Fruit fly (Drosophila melanogaster) whole organism, prepupa: ENCODE data around the gene CG14605.

ENCODE experiments used
- CG10631 ChIP-seq: fragments of 200-800 bp; sonication (Bioruptor generic); optimal IDR thresholded peaks from 2 replicates; lab custom pipeline; 2016; ENCODE audit warnings: missing biosample characterization, missing genetic modification characterization
- CG11294 ChIP-seq: fragments of 200-800 bp; sonication (Bioruptor generic); IDR thresholded peaks from 2 replicates; pipeline ENCODE4 v1.3.6; 2022; ENCODE audit warnings: missing biosample characterization, missing genetic modification characterization
- CG11762 ChIP-seq: fragments of 200-800 bp; sonication (Bioruptor generic); optimal IDR thresholded peaks from 3 replicates; lab custom pipeline; 2016; ENCODE audit warnings: missing biosample characterization, missing genetic modification characterization; ENCODE audit not compliant: insufficient read depth
- CG11902 ChIP-seq: fragments of 200-800 bp; sonication (Bioruptor generic); optimal IDR thresholded peaks from 3 replicates; lab custom pipeline; 2016; ENCODE audit warnings: missing biosample characterization, missing genetic modification characterization
- CG15336 ChIP-seq: fragments of 200-800 bp; sonication (Bioruptor generic); IDR thresholded peaks from 2 replicates; pipeline ENCODE4 v1.3.6; 2022; ENCODE audit warnings: missing biosample characterization, missing genetic modification characterization
- CG1621 ChIP-seq: fragments of 200-800 bp; sonication (Bioruptor generic); optimal IDR thresholded peaks from 3 replicates; lab custom pipeline; 2018; ENCODE audit warnings: missing biosample characterization, mild to moderate bottlenecking, missing genetic modification characterization
- CG16779 ChIP-seq: fragments of 200-800 bp; sonication (Bioruptor generic); optimal IDR thresholded peaks from 3 replicates; lab custom pipeline; 2017; ENCODE audit warnings: missing biosample characterization, mild to moderate bottlenecking, missing genetic modification characterization
- CG3032 ChIP-seq: fragments of 200-800 bp; optimal IDR thresholded peaks from 2 replicates; lab custom pipeline; 2019; ENCODE audit warnings: missing biosample characterization, mild to moderate bottlenecking, missing genetic modification characterization, moderate library complexity
- CG31627 ChIP-seq: fragments of 200-800 bp; sonication (Bioruptor generic); optimal IDR thresholded peaks from 3 replicates; lab custom pipeline; 2016; ENCODE audit warnings: missing biosample characterization, missing genetic modification characterization
- CG32006 ChIP-seq: fragments of 200-800 bp; sonication (Bioruptor generic); optimal IDR thresholded peaks from 3 replicates; lab custom pipeline; 2017; ENCODE audit warnings: missing biosample characterization, mild to moderate bottlenecking, missing genetic modification characterization
- CG34406 ChIP-seq: fragments of 200-800 bp; sonication (Bioruptor generic); optimal IDR thresholded peaks from 3 replicates; lab custom pipeline; 2016; ENCODE audit warnings: missing biosample characterization, missing genetic modification characterization
- CG3919 ChIP-seq: fragments of 200-800 bp; sonication (Bioruptor generic); optimal IDR thresholded peaks from 3 replicates; lab custom pipeline; 2016; ENCODE audit warnings: missing biosample characterization, missing genetic modification characterization
- CG6276 ChIP-seq: fragments of 200-800 bp; sonication (Bioruptor generic); optimal IDR thresholded peaks from 2 replicates; lab custom pipeline; 2017; ENCODE audit warnings: missing biosample characterization, mild to moderate bottlenecking, missing genetic modification characterization
- CG6792 ChIP-seq: fragments of 200-800 bp; sonication (Bioruptor generic); optimal IDR thresholded peaks from 3 replicates; lab custom pipeline; 2016; ENCODE audit warnings: missing biosample characterization, missing genetic modification characterization
- CG7368 ChIP-seq: fragments of 200-800 bp; sonication (Bioruptor generic); optimal IDR thresholded peaks from 3 replicates; lab custom pipeline; 2016; ENCODE audit warnings: missing biosample characterization, missing genetic modification characterization
- CG8119 ChIP-seq: fragments of 200-800 bp; sonication (Bioruptor generic); IDR thresholded peaks from 3 replicates; pipeline ENCODE4 v1.3.6; 2022; ENCODE audit warnings: missing biosample characterization, missing genetic modification characterization
- CG8319 ChIP-seq: fragments of 200-800 bp; sonication (Bioruptor generic); optimal IDR thresholded peaks from 3 replicates; lab custom pipeline; 2016; ENCODE audit warnings: missing biosample characterization, missing genetic modification characterization
- CG8632 ChIP-seq: fragments of 200-800 bp; sonication (Bioruptor generic); optimal IDR thresholded peaks from 3 replicates; lab custom pipeline; 2016; ENCODE audit warnings: missing biosample characterization, missing genetic modification characterization
- CG9139 ChIP-seq: fragments of 200-800 bp; sonication (Bioruptor generic); optimal IDR thresholded peaks from 3 replicates; lab custom pipeline; 2017; ENCODE audit warnings: missing biosample characterization, mild to moderate bottlenecking, missing genetic modification characterization
- Eip75B ChIP-seq: fragments of 200-800 bp; sonication (Bioruptor generic); optimal IDR thresholded peaks from 3 replicates; lab custom pipeline; 2016; ENCODE audit warnings: missing biosample characterization, missing genetic modification characterization
- Eip78C ChIP-seq: fragments of 200-800 bp; sonication (Bioruptor generic); peaks from one replicate; lab custom pipeline; 2016; ENCODE audit warnings: missing biosample characterization, missing genetic modification characterization
- Eip93F ChIP-seq: fragments of 200-800 bp; sonication (Bioruptor generic); optimal IDR thresholded peaks from 2 replicates; lab custom pipeline; 2016; ENCODE audit warnings: missing biosample characterization, mild to moderate bottlenecking, missing genetic modification characterization
- Ets21C ChIP-seq: fragments of 200-800 bp; sonication (Bioruptor generic); optimal IDR thresholded peaks from 3 replicates; lab custom pipeline; 2016; ENCODE audit warnings: missing biosample characterization, missing genetic modification characterization
- Ets96B ChIP-seq: fragments of 200-800 bp; optimal IDR thresholded peaks from 2 replicates; lab custom pipeline; 2019; ENCODE audit warnings: missing biosample characterization, mild to moderate bottlenecking, missing genetic modification characterization, moderate library complexity
- Hr4 ChIP-seq: fragments of 200-800 bp; sonication (Bioruptor generic); optimal IDR thresholded peaks from 3 replicates; lab custom pipeline; 2016; ENCODE audit warnings: missing biosample characterization, missing genetic modification characterization
- Lpt ChIP-seq: fragments of 200-800 bp; sonication (Bioruptor generic); optimal IDR thresholded peaks from 3 replicates; lab custom pipeline; 2016; ENCODE audit warnings: missing biosample characterization, missing genetic modification characterization
- OdsH ChIP-seq: fragments of 200-800 bp; sonication (Bioruptor generic); optimal IDR thresholded peaks from 3 replicates; lab custom pipeline; 2016; ENCODE audit warnings: missing biosample characterization, missing genetic modification characterization
- Smox ChIP-seq: fragments of 200-800 bp; sonication (Bioruptor generic); optimal IDR thresholded peaks from 3 replicates; lab custom pipeline; 2016; ENCODE audit warnings: missing biosample characterization, missing genetic modification characterization
- Sox102F ChIP-seq: fragments of 200-800 bp; sonication (Bioruptor generic); optimal IDR thresholded peaks from 2 replicates; lab custom pipeline; 2016; ENCODE audit warnings: missing biosample characterization, mild to moderate bottlenecking, missing genetic modification characterization
- Sox14 ChIP-seq: fragments of 200-800 bp; sonication (Bioruptor generic); optimal IDR thresholded peaks from 3 replicates; lab custom pipeline; 2016; ENCODE audit warnings: missing biosample characterization, missing genetic modification characterization
- achi ChIP-seq: fragments of 200-800 bp; sonication (Bioruptor generic); optimal IDR thresholded peaks from 3 replicates; lab custom pipeline; 2016; ENCODE audit warnings: missing biosample characterization, missing genetic modification characterization
- acj6 ChIP-seq: fragments of 200-800 bp; sonication (Bioruptor generic); optimal IDR thresholded peaks from 3 replicates; lab custom pipeline; 2016; ENCODE audit warnings: missing biosample characterization, missing genetic modification characterization
- cyc ChIP-seq: fragments of 200-800 bp; sonication (Bioruptor generic); optimal IDR thresholded peaks from 3 replicates; lab custom pipeline; 2016; ENCODE audit warnings: missing biosample characterization, missing genetic modification characterization
- dac ChIP-seq: fragments of 200-800 bp; sonication (Bioruptor generic); optimal IDR thresholded peaks from 2 replicates; lab custom pipeline; 2017; ENCODE audit warnings: missing biosample characterization, mild to moderate bottlenecking, missing genetic modification characterization
- fd59A ChIP-seq: fragments of 200-800 bp; sonication (Bioruptor generic); optimal IDR thresholded peaks from 2 replicates; lab custom pipeline; 2017; ENCODE audit warnings: missing biosample characterization, mild to moderate bottlenecking, missing genetic modification characterization, missing genetic modification reagents
- fd85E ChIP-seq: fragments of 200-800 bp; sonication (Bioruptor generic); optimal IDR thresholded peaks from 3 replicates; lab custom pipeline; 2016; ENCODE audit warnings: missing biosample characterization, missing genetic modification characterization
- fkh ChIP-seq: fragments of 200-800 bp; sonication (Bioruptor generic); optimal IDR thresholded peaks from 3 replicates; lab custom pipeline; 2017; ENCODE audit warnings: missing biosample characterization, mild to moderate bottlenecking, missing genetic modification characterization, moderate library complexity
- lz ChIP-seq: fragments of 200-800 bp; sonication (Bioruptor generic); optimal IDR thresholded peaks from 3 replicates; lab custom pipeline; 2016; ENCODE audit warnings: missing biosample characterization, missing genetic modification characterization
- net ChIP-seq: fragments of 200-800 bp; sonication (Bioruptor generic); optimal IDR thresholded peaks from 3 replicates; lab custom pipeline; 2016; ENCODE audit warnings: missing biosample characterization, missing genetic modification characterization
- salr ChIP-seq, 2 experiments: fragments of 200-800 bp; sonication (Bioruptor generic); optimal IDR thresholded peaks; 3 replicates each; lab custom pipeline; 2016 to 2018; ENCODE audit warnings: missing biosample characterization in 2 of 2, missing genetic modification characterization in 2 of 2, mild to moderate bottlenecking in 1 of 2
- spab ChIP-seq: fragments of 200-800 bp; sonication (Bioruptor generic); optimal IDR thresholded peaks from 2 replicates; lab custom pipeline; 2017; ENCODE audit warnings: missing biosample characterization, mild to moderate bottlenecking, missing genetic modification characterization, missing genetic modification reagents
- svp ChIP-seq: fragments of 200-800 bp; sonication (Bioruptor generic); peaks from one replicate; lab custom pipeline; 2016; ENCODE audit warnings: missing biosample characterization, missing genetic modification characterization
- topi ChIP-seq: fragments of 200-800 bp; sonication (Bioruptor generic); optimal IDR thresholded peaks from 3 replicates; lab custom pipeline; 2016; ENCODE audit warnings: missing biosample characterization, missing genetic modification characterization
- vri ChIP-seq: fragments of 200-800 bp; sonication (Bioruptor generic); optimal IDR thresholded peaks from 3 replicates; lab custom pipeline; 2016; ENCODE audit warnings: missing biosample characterization, mild to moderate bottlenecking, missing genetic modification characterization

Gene CG14605

dm6 chr3R:7199849-7200248, 19.7 kb downstream of the CG14605 start:
- TF ChIP-seq fd59A (GFP tag; lab: Kevin White, UChicago) (no peak), Sox102F (GFP tag; lab: Kevin White, UChicago) (no peak), Eip78C (GFP tag; lab: Kevin White, UChicago) (no peak), Ets21C (GFP tag; lab: Kevin White, UChicago) (no peak), Eip75B (GFP tag; lab: Kevin White, UChicago) (no peak), CG31627 (GFP tag; lab: Kevin White, UChicago) (no peak), CG8119 (GFP tag; lab: Robert Waterston, UW) (no peak), CG34406 (no peak), CG8319 (no peak), fkh (GFP tag; lab: Kevin White, UChicago) (no peak), CG6792 (no peak), lz (GFP tag; lab: Kevin White, UChicago) (no peak), CG11762 (GFP tag; lab: Kevin White, UChicago) (no peak), cyc (no peak)
- TF ChIP-seq, all 60 proteins: peak for 0

- no peak for TF ChIP-seq OdsH
- TF ChIP-seq topi (GFP tag; lab: Kevin White, UChicago) = peak; percentile 6
- peak; percentile 67 for TF ChIP-seq svp (GFP tag; lab: Kevin White, UChicago)
- TF ChIP-seq, all 60 proteins: peak for 2
Observed at dm6 chr3R:7188697-7189096, 30.8 kb downstream of the CG14605 start.

- TF ChIP-seq CG15336 (no peak), CG8632 (GFP tag; lab: Kevin White, UChicago) (no peak), fkh (GFP tag; lab: Kevin White, UChicago) (no peak), salr (GFP tag; optimal IDR thresholded peaks at IDR 0.05; lab: Kevin White, UChicago) (no peak), vri (GFP tag; lab: Kevin White, UChicago) (peak; percentile 88), CG32006 (GFP tag; lab: Kevin White, UChicago) (no peak), CG3919 (GFP tag; lab: Kevin White, UChicago) (no peak), Eip75B (GFP tag; lab: Kevin White, UChicago) (no peak)
- TF ChIP-seq, all 60 proteins: peak for 1
Observed at dm6 chr3R:7187989-7188388, 31.5 kb downstream of the CG14605 start.

- TF ChIP-seq Ets96B (tag; lab: Kevin White, UChicago) (peak; percentile 16), CG3919 (GFP tag; lab: Kevin White, UChicago) (no peak), CG6792 (peak; percentile 27), CG11902 (GFP tag; lab: Kevin White, UChicago) (no peak), fkh (GFP tag; lab: Kevin White, UChicago) (no peak), fd85E (no peak), salr (GFP tag; optimal IDR thresholded peaks at IDR 0.05; lab: Kevin White, UChicago) (peak in 1 of 2 experiments; percentile 17), CG10631 (GFP tag; lab: Kevin White, UChicago) (peak; percentile 43), Smox (GFP tag; lab: Kevin White, UChicago) (no peak), spab (GFP tag; lab: Kevin White, UChicago) (peak; percentile 5), Eip93F (no peak), achi (GFP tag; lab: Kevin White, UChicago) (no peak), CG7368 (GFP tag; lab: Kevin White, UChicago) (peak; percentile 40), Sox14 (peak; percentile 9), CG16779 (tag; lab: Kevin White, UChicago) (no peak), CG3032 (tag; lab: Kevin White, UChicago) (peak; percentile 25), Ets21C (GFP tag; lab: Kevin White, UChicago) (peak; percentile 0), CG11294 (GFP tag; lab: Robert Waterston, UW) (no peak), CG15336 (peak; percentile 57; the same call in 1 of the 2 replicates), CG9139 (GFP tag; lab: Kevin White, UChicago) (peak; percentile 2), Eip75B (GFP tag; lab: Kevin White, UChicago) (peak; percentile 48), acj6 (GFP tag; lab: Kevin White, UChicago) (peak; percentile 46), net (GFP tag; lab: Kevin White, UChicago) (peak; percentile 53), fd59A (GFP tag; lab: Kevin White, UChicago) (no peak), Lpt (peak; percentile 3), cyc (peak; percentile 10), CG6276 (GFP tag; lab: Kevin White, UChicago) (peak; percentile 36), dac (GFP tag; lab: Kevin White, UChicago) (no peak), Hr4 (GFP tag; lab: Kevin White, UChicago) (peak; percentile 60), CG1621 (tag; lab: Kevin White, UChicago) (no peak)
Observed at dm6 chr3R:7187093-7187912, 32.2 kb downstream of the CG14605 start.
